Worm (Caenorhabditis elegans): ENCODE results near the gene dop-3.

Gene dop-3

ce11 chrX:6591674-6592073, 22.1 kb upstream of the dop-3 start:
- TF ChIP-seq lin-39 (tag; optimal IDR thresholded peaks at IDR 0.05) (peak; percentile 23), unc-39 (tag; optimal IDR thresholded peaks at IDR 0.05) (no peak), nfya-1 (tag; optimal IDR thresholded peaks at IDR 0.05; ENCODE audit: insufficient read depth) (peak; percentile 29), egl-5 (tag; optimal IDR thresholded peaks at IDR 0.05) (peak; percentile 24), ceh-82 (tag; optimal IDR thresholded peaks at IDR 0.05) (no peak)

ce11 chrX:6588495-6588894, 19.0 kb upstream of the dop-3 start, which contains the start of gene fbxl-4:
TSS of gene fbxl-4 (plus strand) at chrX:6588795.
- TF ChIP-seq nhr-77 (tag; optimal IDR thresholded peaks at IDR 0.05) (no peak), nhr-67 (tag; optimal IDR thresholded peaks at IDR 0.05) (no peak)

ce11 chrX:6583385-6583784, 13.9 kb upstream of the dop-3 start:
- TF ChIP-seq unc-62 (GFP tag; optimal IDR thresholded peaks at IDR 0.05) (no peak), ztf-4 (tag; optimal IDR thresholded peaks at IDR 0.05) (no peak), nhr-28 (tag; optimal IDR thresholded peaks at IDR 0.05) (no peak), ama-1 (optimal IDR thresholded peaks at IDR 0.05) (no peak), nhr-12 (tag; optimal IDR thresholded peaks at IDR 0.05) (no peak), pqm-1 (tag; optimal IDR thresholded peaks at IDR 0.05) (no peak), ceh-9 (tag; optimal IDR thresholded peaks at IDR 0.05) (no peak), fkh-10 (GFP tag; optimal IDR thresholded peaks at IDR 0.05) (no peak), pha-4 (tag; optimal IDR thresholded peaks at IDR 0.05) (no peak), mdl-1 (tag; optimal IDR thresholded peaks at IDR 0.05) (no peak), lin-39 (tag; optimal IDR thresholded peaks at IDR 0.05) (no peak), zag-1 (tag; optimal IDR thresholded peaks at IDR 0.05) (no peak), ceh-16 (tag; optimal IDR thresholded peaks at IDR 0.05) (no peak), elt-1 (tag; optimal IDR thresholded peaks at IDR 0.05) (no peak)

- TF ChIP-seq lin-39 (tag; optimal IDR thresholded peaks at IDR 0.05), result peak; percentile 31
- no peak for TF ChIP-seq hmg-11 (tag; optimal IDR thresholded peaks at IDR 0.05)
- TF ChIP-seq jun-1 (tag; optimal IDR thresholded peaks at IDR 0.05), result no peak
Observed at ce11 chrX:6575992-6576391, 6.5 kb upstream of the dop-3 start.

ce11 chrX:6572987-6573386, 3.5 kb upstream of the dop-3 start:
- TF ChIP-seq nhr-76 (tag; optimal IDR thresholded peaks at IDR 0.05) (no peak), unc-39 (tag; optimal IDR thresholded peaks at IDR 0.05) (no peak), ceh-16 (tag; optimal IDR thresholded peaks at IDR 0.05) (no peak), ceh-82 (tag; optimal IDR thresholded peaks at IDR 0.05) (no peak), nhr-237 (tag; optimal IDR thresholded peaks at IDR 0.05) (no peak), elt-1 (tag; optimal IDR thresholded peaks at IDR 0.05) (no peak), lin-39 (tag; optimal IDR thresholded peaks at IDR 0.05) (no peak), egl-5 (tag; optimal IDR thresholded peaks at IDR 0.05) (no peak), elt-2 (tag; optimal IDR thresholded peaks at IDR 0.05) (no peak), R02D3.7 (tag; optimal IDR thresholded peaks at IDR 0.05) (no peak), nhr-43 (tag; optimal IDR thresholded peaks at IDR 0.05; ENCODE audit: poor library complexity, severe bottlenecking) (no peak), snpc-4 (tag; optimal IDR thresholded peaks at IDR 0.05) (no peak), eor-1 (tag; optimal IDR thresholded peaks at IDR 0.05) (no peak)

- TF ChIP-seq zag-1 (tag; optimal IDR thresholded peaks at IDR 0.05), result no peak
- no peak for TF ChIP-seq nfya-1 (tag; optimal IDR thresholded peaks at IDR 0.05; ENCODE audit: insufficient read depth)
- TF ChIP-seq elt-3 (tag; optimal IDR thresholded peaks at IDR 0.05), result no peak
- no peak for TF ChIP-seq nhr-23 (tag; optimal IDR thresholded peaks at IDR 0.05)
- TF ChIP-seq snpc-4 (tag; optimal IDR thresholded peaks at IDR 0.05), result no peak
- no peak for TF ChIP-seq nhr-28 (tag; optimal IDR thresholded peaks at IDR 0.05)
- no peak for TF ChIP-seq egl-27 (tag; optimal IDR thresholded peaks at IDR 0.05)
- TF ChIP-seq unc-39 (tag; optimal IDR thresholded peaks at IDR 0.05), result no peak
- no peak for TF ChIP-seq ceh-9 (tag; optimal IDR thresholded peaks at IDR 0.05)
- no peak for TF ChIP-seq nhr-237 (tag; optimal IDR thresholded peaks at IDR 0.05)
- no peak for TF ChIP-seq nhr-43 (tag; optimal IDR thresholded peaks at IDR 0.05; ENCODE audit: poor library complexity, severe bottlenecking)
- TF ChIP-seq daf-12 (tag; optimal IDR thresholded peaks at IDR 0.05), result no peak
- no peak for TF ChIP-seq ztf-4 (tag; optimal IDR thresholded peaks at IDR 0.05)
- TF ChIP-seq mml-1 (tag; optimal IDR thresholded peaks at IDR 0.05), result no peak
- no peak for TF ChIP-seq nhr-11 (tag; optimal IDR thresholded peaks at IDR 0.05)
- no peak for TF ChIP-seq nhr-77 (tag; optimal IDR thresholded peaks at IDR 0.05)
- no peak for TF ChIP-seq lin-15B (tag; optimal IDR thresholded peaks at IDR 0.05)
- no peak for TF ChIP-seq ceh-82 (tag; optimal IDR thresholded peaks at IDR 0.05)
Observed at ce11 chrX:6562378-6562856, 7.1 kb downstream of the dop-3 start, which contains the start of gene aaim-1. TSS of gene aaim-1 (minus strand) at chrX:6562428.

Data from whole organism, L3 larva.